Worm (Caenorhabditis elegans): ENCODE results near the gene tost-1.

DNA sequence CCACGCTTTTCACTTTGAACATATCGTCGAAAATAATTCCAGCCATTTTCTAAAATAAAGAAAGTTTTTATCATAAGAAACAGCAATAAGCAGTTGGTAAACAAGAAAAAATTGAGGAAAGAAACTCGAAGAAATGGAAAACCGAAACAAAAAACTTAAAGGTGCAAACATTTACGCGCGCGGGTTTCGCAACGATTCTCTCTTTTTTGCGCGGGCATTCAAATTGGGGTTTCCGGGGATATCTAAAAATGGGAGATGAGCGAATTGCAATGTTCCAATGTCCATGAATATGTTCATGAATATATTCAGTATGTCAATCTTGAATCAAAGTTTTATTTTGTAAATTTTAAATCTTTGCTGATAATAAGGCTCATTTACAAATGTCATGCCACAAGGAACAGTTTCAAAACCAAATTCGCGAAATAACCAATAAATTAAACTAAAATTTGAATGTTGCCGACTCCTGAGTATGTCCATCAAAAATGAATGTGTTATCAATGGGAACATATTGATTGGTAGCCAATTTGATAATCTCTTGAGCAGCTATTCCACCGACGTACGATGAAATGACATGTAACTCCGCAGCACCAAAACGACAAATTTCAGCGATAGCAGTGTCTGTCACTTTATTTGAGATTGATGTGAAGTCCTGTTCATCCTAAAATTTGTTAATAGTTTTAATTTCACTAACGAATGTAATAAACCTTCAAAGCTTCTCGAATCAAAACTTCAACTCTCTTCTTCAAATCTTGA, 40.0 kb upstream of the tost-1 start, which contains the start of gene rpb-8:
- TF ChIP-seq elt-4 (tag; optimal IDR thresholded peaks at IDR 0.05) (no peak), ztf-16 (tag; optimal IDR thresholded peaks at IDR 0.05) (no peak), fax-1 (tag; optimal IDR thresholded peaks at IDR 0.05) (no peak), fkh-6 (tag; optimal IDR thresholded peaks at IDR 0.05) (no peak), ceh-6 (GFP tag; optimal IDR thresholded peaks at IDR 0.05) (no peak), zip-5 (tag; optimal IDR thresholded peaks at IDR 0.05) (no peak), lin-11 (tag; optimal IDR thresholded peaks at IDR 0.05) (no peak), unc-86 (tag; optimal IDR thresholded peaks at IDR 0.05) (no peak), dve-1 (tag; optimal IDR thresholded peaks at IDR 0.05) (no peak), pqm-1 (tag; optimal IDR thresholded peaks at IDR 0.05) (no peak), elt-2 (tag; optimal IDR thresholded peaks at IDR 0.05) (no peak), pha-4 (tag; optimal IDR thresholded peaks at IDR 0.05) (no peak), pag-3 (tag; optimal IDR thresholded peaks at IDR 0.05; ENCODE audit: borderline replicate concordance) (no peak)

Measured in whole organism, late embryonic.